Worm (Caenorhabditis elegans) whole organism, L2 larva: ENCODE results near the gene ubc-13.

Source experiments
- aly-2 ChIP-seq: fragments of 150-350 bp; optimal IDR thresholded peaks from 2 replicates; lab custom pipeline; 2014; ENCODE audit warnings: missing biosample characterization, missing genetic modification characterization
- ama-1 ChIP-seq: fragments of 150-350 bp; optimal IDR thresholded peaks from 2 replicates; lab custom pipeline; 2018; ENCODE audit warnings: inconsistent platforms
- elt-1 ChIP-seq: fragments of 150-350 bp; optimal IDR thresholded peaks from 2 replicates; lab custom pipeline; 2014; ENCODE audit warnings: missing biosample characterization, missing genetic modification characterization
- lin-13 ChIP-seq: fragments of 150-350 bp; optimal IDR thresholded peaks from 2 replicates; lab custom pipeline; 2014; ENCODE audit warnings: missing biosample characterization, missing genetic modification reagents, missing genetic modification characterization
- mdl-1 ChIP-seq, 2 experiments: fragments of 150-350 bp in 1 of 2; sonication (generic microtip) in 1 of 2; optimal IDR thresholded peaks; 2 replicates each; lab custom pipeline; 2017; ENCODE audit warnings: missing biosample characterization in 2 of 2, missing genetic modification characterization in 2 of 2
- nhr-237 ChIP-seq: fragments of 150-350 bp; optimal IDR thresholded peaks from 2 replicates; lab custom pipeline; 2014; ENCODE audit warnings: missing biosample characterization, missing genetic modification characterization
- ztf-11 ChIP-seq: sonication (generic microtip); optimal IDR thresholded peaks from 2 replicates; lab custom pipeline; 2017; ENCODE audit warnings: missing biosample characterization, missing genetic modification characterization

DNA sequence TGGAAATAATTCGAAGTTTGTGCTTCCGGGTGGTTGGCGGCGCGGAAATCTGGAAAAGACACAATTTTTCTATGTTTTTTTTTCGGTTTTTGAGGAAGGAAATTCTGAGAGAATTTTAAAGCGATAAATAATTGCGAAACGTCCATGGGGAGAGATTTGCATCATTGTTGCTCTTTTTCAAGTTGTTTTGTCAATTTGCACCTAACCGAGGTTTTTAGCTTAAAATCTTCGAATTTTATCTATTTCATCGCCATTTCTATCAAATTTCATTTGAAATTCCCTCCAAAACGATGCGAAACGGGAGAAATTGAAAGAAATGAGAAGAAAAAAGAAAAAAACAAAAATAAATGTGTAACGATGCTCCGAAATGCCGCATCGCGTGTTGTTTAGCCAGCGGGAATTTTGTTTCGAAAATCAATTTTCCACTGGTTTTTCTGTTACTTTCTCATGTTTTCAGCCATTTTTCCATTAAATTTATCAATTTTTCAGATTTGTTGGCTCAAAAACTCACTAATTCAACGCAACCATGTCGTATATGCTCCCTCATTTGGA lies 35.0 kb downstream of the ubc-13 start, which contains the start of the genes nprt-1 and dib-1:
- TF ChIP-seq nhr-237 (tag; lab: Kevin White, UChicago) (no peak), elt-1 (tag; lab: Kevin White, UChicago) (no peak), aly-2 (tag; lab: Kevin White, UChicago) (no peak), ama-1 (lab: Kevin White, UChicago) (no peak), lin-13 (GFP tag; lab: Kevin White, UChicago) (peak; percentile 73), mdl-1 (tag; optimal IDR thresholded peaks at IDR 0.05; lab: Kevin White, UChicago) (no peak), ztf-11 (tag; lab: Kevin White, UChicago) (no peak)
